Fruit fly (Drosophila melanogaster) whole organism, prepupa: Measurements from ENCODE around the gene GatA.

Experiments
- Blimp-1 ChIP-seq: fragments of 200-800 bp; sonication (Bioruptor generic); optimal IDR thresholded peaks from 3 replicates; lab custom pipeline; 2017; ENCODE audit warnings: missing biosample characterization, missing genetic modification characterization, mild to moderate bottlenecking, moderate library complexity, missing genetic modification reagents
- CG10631 ChIP-seq: fragments of 200-800 bp; sonication (Bioruptor generic); optimal IDR thresholded peaks from 2 replicates; lab custom pipeline; 2016; ENCODE audit warnings: missing biosample characterization, missing genetic modification characterization
- CG10669 ChIP-seq: fragments of 200-800 bp; sonication (Bioruptor generic); optimal IDR thresholded peaks from 3 replicates; lab custom pipeline; 2018; ENCODE audit warnings: missing biosample characterization, mild to moderate bottlenecking, missing genetic modification characterization, moderate library complexity
- CG11762 ChIP-seq: fragments of 200-800 bp; sonication (Bioruptor generic); optimal IDR thresholded peaks from 3 replicates; lab custom pipeline; 2016; ENCODE audit warnings: missing biosample characterization, missing genetic modification characterization; ENCODE audit not compliant: insufficient read depth
- CG11902 ChIP-seq: fragments of 200-800 bp; sonication (Bioruptor generic); optimal IDR thresholded peaks from 3 replicates; lab custom pipeline; 2016; ENCODE audit warnings: missing biosample characterization, missing genetic modification characterization
- CG15336 ChIP-seq: fragments of 200-800 bp; sonication (Bioruptor generic); IDR thresholded peaks from 2 replicates; pipeline ENCODE4 v1.3.6; 2022; ENCODE audit warnings: missing biosample characterization, missing genetic modification characterization
- CG1621 ChIP-seq: fragments of 200-800 bp; sonication (Bioruptor generic); optimal IDR thresholded peaks from 3 replicates; lab custom pipeline; 2018; ENCODE audit warnings: missing biosample characterization, mild to moderate bottlenecking, missing genetic modification characterization
- CG16779 ChIP-seq: fragments of 200-800 bp; sonication (Bioruptor generic); optimal IDR thresholded peaks from 3 replicates; lab custom pipeline; 2017; ENCODE audit warnings: missing biosample characterization, mild to moderate bottlenecking, missing genetic modification characterization
- CG3032 ChIP-seq: fragments of 200-800 bp; optimal IDR thresholded peaks from 2 replicates; lab custom pipeline; 2019; ENCODE audit warnings: missing biosample characterization, mild to moderate bottlenecking, missing genetic modification characterization, moderate library complexity
- CG32006 ChIP-seq: fragments of 200-800 bp; sonication (Bioruptor generic); optimal IDR thresholded peaks from 3 replicates; lab custom pipeline; 2017; ENCODE audit warnings: missing biosample characterization, mild to moderate bottlenecking, missing genetic modification characterization
- CG34406 ChIP-seq: fragments of 200-800 bp; sonication (Bioruptor generic); optimal IDR thresholded peaks from 3 replicates; lab custom pipeline; 2016; ENCODE audit warnings: missing biosample characterization, missing genetic modification characterization
- CG3919 ChIP-seq: fragments of 200-800 bp; sonication (Bioruptor generic); optimal IDR thresholded peaks from 3 replicates; lab custom pipeline; 2016; ENCODE audit warnings: missing biosample characterization, missing genetic modification characterization
- CG4318 ChIP-seq: fragments of 200-800 bp; sonication (Bioruptor generic); optimal IDR thresholded peaks from 3 replicates; lab custom pipeline; 2017; ENCODE audit warnings: missing biosample characterization, mild to moderate bottlenecking, missing genetic modification characterization
- CG6163 ChIP-seq: fragments of 200-800 bp; sonication (Bioruptor generic); IDR thresholded peaks from 3 replicates; pipeline ENCODE4 v1.3.6; 2022; ENCODE audit warnings: missing biosample characterization, missing genetic modification characterization
- CG6276 ChIP-seq: fragments of 200-800 bp; sonication (Bioruptor generic); optimal IDR thresholded peaks from 2 replicates; lab custom pipeline; 2017; ENCODE audit warnings: missing biosample characterization, mild to moderate bottlenecking, missing genetic modification characterization
- CG6792 ChIP-seq: fragments of 200-800 bp; sonication (Bioruptor generic); optimal IDR thresholded peaks from 3 replicates; lab custom pipeline; 2016; ENCODE audit warnings: missing biosample characterization, missing genetic modification characterization
- CG6854 ChIP-seq: fragments of 200-800 bp; sonication (Bioruptor generic); optimal IDR thresholded peaks from 2 replicates; lab custom pipeline; 2017; ENCODE audit warnings: missing biosample characterization, mild to moderate bottlenecking, missing genetic modification characterization
- CG7368 ChIP-seq: fragments of 200-800 bp; sonication (Bioruptor generic); optimal IDR thresholded peaks from 3 replicates; lab custom pipeline; 2016; ENCODE audit warnings: missing biosample characterization, missing genetic modification characterization
- CG8119 ChIP-seq: fragments of 200-800 bp; sonication (Bioruptor generic); IDR thresholded peaks from 3 replicates; pipeline ENCODE4 v1.3.6; 2022; ENCODE audit warnings: missing biosample characterization, missing genetic modification characterization
- CG8319 ChIP-seq: fragments of 200-800 bp; sonication (Bioruptor generic); optimal IDR thresholded peaks from 3 replicates; lab custom pipeline; 2016; ENCODE audit warnings: missing biosample characterization, missing genetic modification characterization
- CG8632 ChIP-seq: fragments of 200-800 bp; sonication (Bioruptor generic); optimal IDR thresholded peaks from 3 replicates; lab custom pipeline; 2016; ENCODE audit warnings: missing biosample characterization, missing genetic modification characterization
- CG9139 ChIP-seq: fragments of 200-800 bp; sonication (Bioruptor generic); optimal IDR thresholded peaks from 3 replicates; lab custom pipeline; 2017; ENCODE audit warnings: missing biosample characterization, mild to moderate bottlenecking, missing genetic modification characterization
- Eip75B ChIP-seq: fragments of 200-800 bp; sonication (Bioruptor generic); optimal IDR thresholded peaks from 3 replicates; lab custom pipeline; 2016; ENCODE audit warnings: missing biosample characterization, missing genetic modification characterization
- Eip78C ChIP-seq: fragments of 200-800 bp; sonication (Bioruptor generic); peaks from one replicate; lab custom pipeline; 2016; ENCODE audit warnings: missing biosample characterization, missing genetic modification characterization
- Eip93F ChIP-seq: fragments of 200-800 bp; sonication (Bioruptor generic); optimal IDR thresholded peaks from 2 replicates; lab custom pipeline; 2016; ENCODE audit warnings: missing biosample characterization, mild to moderate bottlenecking, missing genetic modification characterization
- Ets96B ChIP-seq: fragments of 200-800 bp; optimal IDR thresholded peaks from 2 replicates; lab custom pipeline; 2019; ENCODE audit warnings: missing biosample characterization, mild to moderate bottlenecking, missing genetic modification characterization, moderate library complexity
- Gug ChIP-seq: fragments of 200-800 bp; sonication (Bioruptor generic); IDR thresholded peaks from 2 replicates; pipeline ENCODE4 v1.3.6; 2022; ENCODE audit warnings: missing biosample characterization, missing genetic modification characterization
- Hr38 ChIP-seq: sonication (Bioruptor generic); optimal IDR thresholded peaks from 2 replicates; lab custom pipeline; 2016; ENCODE audit warnings: missing biosample characterization, missing genetic modification characterization
- Hr39 ChIP-seq: fragments of 200-800 bp; sonication (Bioruptor generic); optimal IDR thresholded peaks from 2 replicates; lab custom pipeline; 2016; ENCODE audit warnings: missing biosample characterization, missing genetic modification characterization
- Hr4 ChIP-seq: fragments of 200-800 bp; sonication (Bioruptor generic); optimal IDR thresholded peaks from 3 replicates; lab custom pipeline; 2016; ENCODE audit warnings: missing biosample characterization, missing genetic modification characterization
- Lpt ChIP-seq: fragments of 200-800 bp; sonication (Bioruptor generic); optimal IDR thresholded peaks from 3 replicates; lab custom pipeline; 2016; ENCODE audit warnings: missing biosample characterization, missing genetic modification characterization
- Met ChIP-seq: fragments of 200-800 bp; sonication (Bioruptor generic); optimal IDR thresholded peaks from 3 replicates; lab custom pipeline; 2016; ENCODE audit warnings: missing biosample characterization, missing genetic modification characterization
- OdsH ChIP-seq: fragments of 200-800 bp; sonication (Bioruptor generic); optimal IDR thresholded peaks from 3 replicates; lab custom pipeline; 2016; ENCODE audit warnings: missing biosample characterization, missing genetic modification characterization
- Smox ChIP-seq: fragments of 200-800 bp; sonication (Bioruptor generic); optimal IDR thresholded peaks from 3 replicates; lab custom pipeline; 2016; ENCODE audit warnings: missing biosample characterization, missing genetic modification characterization
- Sox102F ChIP-seq: fragments of 200-800 bp; sonication (Bioruptor generic); optimal IDR thresholded peaks from 2 replicates; lab custom pipeline; 2016; ENCODE audit warnings: missing biosample characterization, mild to moderate bottlenecking, missing genetic modification characterization
- Sox14 ChIP-seq: fragments of 200-800 bp; sonication (Bioruptor generic); optimal IDR thresholded peaks from 3 replicates; lab custom pipeline; 2016; ENCODE audit warnings: missing biosample characterization, missing genetic modification characterization
- Sox15 ChIP-seq: fragments of 200-800 bp; sonication (Bioruptor generic); optimal IDR thresholded peaks from 3 replicates; lab custom pipeline; 2016; ENCODE audit warnings: missing biosample characterization, missing genetic modification characterization
- cyc ChIP-seq: fragments of 200-800 bp; sonication (Bioruptor generic); optimal IDR thresholded peaks from 3 replicates; lab custom pipeline; 2016; ENCODE audit warnings: missing biosample characterization, missing genetic modification characterization
- dac ChIP-seq: fragments of 200-800 bp; sonication (Bioruptor generic); optimal IDR thresholded peaks from 2 replicates; lab custom pipeline; 2017; ENCODE audit warnings: missing biosample characterization, mild to moderate bottlenecking, missing genetic modification characterization
- dsx ChIP-seq: fragments of 200-800 bp; optimal IDR thresholded peaks from 3 replicates; lab custom pipeline; 2019; ENCODE audit warnings: missing biosample characterization, mild to moderate bottlenecking, missing genetic modification characterization, moderate library complexity; ENCODE audit not compliant: poor library complexity, severe bottlenecking
- eg ChIP-seq: fragments of 200-800 bp; sonication (Bioruptor generic); IDR thresholded peaks from 3 replicates; pipeline ENCODE4 v1.3.6; 2022; ENCODE audit warnings: missing biosample characterization, missing genetic modification characterization
- fd59A ChIP-seq: fragments of 200-800 bp; sonication (Bioruptor generic); optimal IDR thresholded peaks from 2 replicates; lab custom pipeline; 2017; ENCODE audit warnings: missing biosample characterization, mild to moderate bottlenecking, missing genetic modification characterization, missing genetic modification reagents
- fkh ChIP-seq: fragments of 200-800 bp; sonication (Bioruptor generic); optimal IDR thresholded peaks from 3 replicates; lab custom pipeline; 2017; ENCODE audit warnings: missing biosample characterization, mild to moderate bottlenecking, missing genetic modification characterization, moderate library complexity
- lz ChIP-seq: fragments of 200-800 bp; sonication (Bioruptor generic); optimal IDR thresholded peaks from 3 replicates; lab custom pipeline; 2016; ENCODE audit warnings: missing biosample characterization, missing genetic modification characterization
- net ChIP-seq: fragments of 200-800 bp; sonication (Bioruptor generic); optimal IDR thresholded peaks from 3 replicates; lab custom pipeline; 2016; ENCODE audit warnings: missing biosample characterization, missing genetic modification characterization
- pdm3 ChIP-seq: fragments of 200-800 bp; sonication (Bioruptor generic); optimal IDR thresholded peaks from 3 replicates; lab custom pipeline; 2016; ENCODE audit warnings: missing biosample characterization, missing genetic modification characterization
- svp ChIP-seq: fragments of 200-800 bp; sonication (Bioruptor generic); peaks from one replicate; lab custom pipeline; 2016; ENCODE audit warnings: missing biosample characterization, missing genetic modification characterization

GatA gene

dm6 chr3R:18985114-18985785 lies 43.4 kb downstream of the GatA start (continued):
- peak; percentile 82 for TF ChIP-seq pdm3 (GFP tag; lab: Kevin White, UChicago)
- peak; percentile 58; the same call in 1 of the 3 replicates for TF ChIP-seq CG6163 (GFP tag; lab: Robert Waterston, UW)
- peak; percentile 88 for TF ChIP-seq Ets96B
- peak; percentile 90 for TF ChIP-seq CG34406 (GFP tag; lab: Kevin White, UChicago)
- TF ChIP-seq Met (GFP tag; lab: Kevin White, UChicago) = peak; percentile 88
- TF ChIP-seq CG3032 = peak; percentile 72
- TF ChIP-seq CG6276 (GFP tag; lab: Kevin White, UChicago) = peak; percentile 44
- no peak for TF ChIP-seq Gug (GFP tag; lab: Robert Waterston, UW)
- peak; percentile 87 for TF ChIP-seq svp
- TF ChIP-seq lz (GFP tag; lab: Kevin White, UChicago) = peak; percentile 79

- TF ChIP-seq CG6854 (GFP tag; lab: Kevin White, UChicago) = no peak
- peak; percentile 76 for TF ChIP-seq CG10631 (GFP tag; lab: Kevin White, UChicago)
- TF ChIP-seq CG6276 (GFP tag; lab: Kevin White, UChicago) = no peak
- TF ChIP-seq OdsH (GFP tag; lab: Kevin White, UChicago) = peak; percentile 84
- peak; percentile 37 for TF ChIP-seq CG8319 (GFP tag; lab: Kevin White, UChicago)
- TF ChIP-seq Eip93F (GFP tag; lab: Kevin White, UChicago) = peak; percentile 58
- TF ChIP-seq Sox102F (GFP tag; lab: Kevin White, UChicago) = peak; percentile 78
- TF ChIP-seq Blimp-1 (GFP tag; lab: Kevin White, UChicago) = no peak
- TF ChIP-seq CG15336 (GFP tag; lab: Robert Waterston, UW) = peak; percentile 84
- no peak for TF ChIP-seq Hr38 (GFP tag; lab: Kevin White, UChicago)
- peak; percentile 63 for TF ChIP-seq Sox14 (GFP tag; lab: Kevin White, UChicago)
- no peak for TF ChIP-seq CG9139 (GFP tag; lab: Kevin White, UChicago)
- peak; percentile 66 for TF ChIP-seq Sox15 (GFP tag; lab: Kevin White, UChicago)
- TF ChIP-seq net (GFP tag; lab: Kevin White, UChicago) = peak; percentile 75
- peak; percentile 83 for TF ChIP-seq CG34406 (GFP tag; lab: Kevin White, UChicago)
- peak; percentile 62 for TF ChIP-seq lz (GFP tag; lab: Kevin White, UChicago)
- TF ChIP-seq CG3919 (GFP tag; lab: Kevin White, UChicago) = peak; percentile 56
- peak; percentile 54 for TF ChIP-seq Hr39 (GFP tag; lab: Kevin White, UChicago)
- TF ChIP-seq Eip75B (GFP tag; lab: Kevin White, UChicago) = peak; percentile 62
- TF ChIP-seq fkh = peak; percentile 90
- TF ChIP-seq CG11902 (GFP tag; lab: Kevin White, UChicago) = peak; percentile 10
- TF ChIP-seq CG1621 (tag; lab: Kevin White, UChicago) = no peak
- TF ChIP-seq CG32006 (GFP tag; lab: Kevin White, UChicago) = peak; percentile 74
- peak; percentile 79 for TF ChIP-seq Eip78C (GFP tag; lab: Kevin White, UChicago)
- peak; percentile 72 for TF ChIP-seq pdm3 (GFP tag; lab: Kevin White, UChicago)
- TF ChIP-seq CG6163 (GFP tag; lab: Robert Waterston, UW) = peak; percentile 86
- peak; percentile 59 for TF ChIP-seq CG6792 (GFP tag; lab: Kevin White, UChicago)
- TF ChIP-seq CG8119 = peak; percentile 76
- TF ChIP-seq CG8632 (GFP tag; lab: Kevin White, UChicago) = peak; percentile 71
- peak; percentile 36 for TF ChIP-seq CG4318 (GFP tag; lab: Kevin White, UChicago)
- peak; percentile 49 for TF ChIP-seq CG7368 (GFP tag; lab: Kevin White, UChicago)
- TF ChIP-seq eg (GFP tag; lab: Robert Waterston, UW) = peak; percentile 90
- TF ChIP-seq dac (GFP tag; lab: Kevin White, UChicago) = peak; percentile 42
- peak; percentile 52 for TF ChIP-seq Lpt (GFP tag; lab: Kevin White, UChicago)
- TF ChIP-seq CG3032 = peak; percentile 68
- TF ChIP-seq Met (GFP tag; lab: Kevin White, UChicago) = peak; percentile 76
- TF ChIP-seq fd59A = peak; percentile 41
- no peak for TF ChIP-seq CG16779 (tag; lab: Kevin White, UChicago)
- TF ChIP-seq Hr4 (GFP tag; lab: Kevin White, UChicago) = peak; percentile 79
- TF ChIP-seq CG10669 = peak; percentile 61
- TF ChIP-seq Smox (GFP tag; lab: Kevin White, UChicago) = peak; percentile 78
- TF ChIP-seq CG11762 = peak; percentile 55
- TF ChIP-seq cyc (GFP tag; lab: Kevin White, UChicago) = peak; percentile 44
- peak; percentile 70 for TF ChIP-seq dsx (GFP tag; lab: Kevin White, UChicago)
Observed at dm6 chr3R:18983614-18984185, 45.0 kb downstream of the GatA start, which contains the start of the genes snRNP-U1-C and gukh. Gene snRNP-U1-C (minus strand): TSS chr3R:18983650. Gene gukh (plus strand): TSS chr3R:18984025.
